Worm (Caenorhabditis elegans): ENCODE data around the gene C26D10.7.

DNA sequence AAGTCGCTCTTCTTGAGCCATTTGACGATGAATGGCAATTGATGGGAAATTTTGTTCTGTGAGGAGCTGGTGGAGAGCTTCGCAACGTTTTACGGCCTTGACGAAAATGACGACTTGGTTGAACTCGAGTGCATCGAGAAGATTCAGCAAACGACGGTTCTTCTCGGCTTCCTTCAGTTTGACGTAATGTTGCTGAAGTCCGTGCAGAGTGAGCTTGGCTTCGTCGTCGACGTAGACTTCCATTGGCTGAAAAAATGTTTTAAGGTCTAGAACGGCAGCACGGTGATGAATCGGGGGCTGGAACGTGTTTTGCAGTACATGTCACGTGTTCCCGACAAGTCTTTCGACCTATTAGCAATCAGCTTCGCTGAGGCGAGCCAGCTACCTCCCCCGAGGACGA is 6.3 kb upstream of the C26D10.7 start:
- no peak for TF ChIP-seq hnd-1 (tag; optimal IDR thresholded peaks at IDR 0.05)
- no peak for TF ChIP-seq tbx-11 (GFP tag; IDR thresholded peaks at IDR 0.05)

All from whole organism, early embryonic.